Worm (Caenorhabditis elegans) whole organism, L3 larva: ENCODE results near the gene clec-40.

Source experiments
- R02D3.7 ChIP-seq: fragments of 150-350 bp; optimal IDR thresholded peaks from 2 replicates; lab custom pipeline; 2014; ENCODE audit warnings: missing biosample characterization, missing genetic modification characterization
- ZK546.5 ChIP-seq: sonication (generic microtip); optimal IDR thresholded peaks from 2 replicates; lab custom pipeline; 2017; ENCODE audit warnings: missing biosample characterization, missing genetic modification characterization
- ama-1 ChIP-seq: fragments of 150-350 bp; optimal IDR thresholded peaks from 2 replicates; lab custom pipeline; 2018
- ceh-16 ChIP-seq: sonication (generic microtip); optimal IDR thresholded peaks from 2 replicates; lab custom pipeline; 2017; ENCODE audit warnings: missing biosample characterization, missing genetic modification characterization
- ceh-28 ChIP-seq: fragments of 150-350 bp; optimal IDR thresholded peaks from 2 replicates; lab custom pipeline; 2014; ENCODE audit warnings: missing biosample characterization, missing genetic modification reagents, missing genetic modification characterization
- ceh-82 ChIP-seq: fragments of 150-350 bp; optimal IDR thresholded peaks from 2 replicates; lab custom pipeline; 2014; ENCODE audit warnings: missing biosample characterization, missing genetic modification characterization
- ceh-9 ChIP-seq: sonication (generic microtip); optimal IDR thresholded peaks from 2 replicates; lab custom pipeline; 2018; ENCODE audit warnings: missing biosample characterization, missing genetic modification characterization
- egl-27 ChIP-seq: sonication (generic microtip); optimal IDR thresholded peaks from 4 replicates; lab custom pipeline; 2017; ENCODE audit warnings: missing biosample characterization, missing genetic modification reagents, missing genetic modification characterization
- egl-5 ChIP-seq: fragments of 150-350 bp; optimal IDR thresholded peaks from 2 replicates; lab custom pipeline; 2017; ENCODE audit warnings: missing biosample characterization, missing genetic modification reagents, missing genetic modification characterization, inconsistent platforms
- elt-1 ChIP-seq: fragments of 150-350 bp; optimal IDR thresholded peaks from 2 replicates; lab custom pipeline; 2014; ENCODE audit warnings: missing biosample characterization, missing genetic modification characterization
- elt-3 ChIP-seq, 3 experiments: fragments of 150-350 bp in 1 of 3; sonication (generic microtip) in 2 of 3; optimal IDR thresholded peaks; 2 replicates in 2 of 3; 4 replicates in 1 of 3; lab custom pipeline; 2014 to 2017; ENCODE audit warnings: missing biosample characterization in 3 of 3, missing genetic modification characterization in 3 of 3
- eor-1 ChIP-seq, 2 experiments: fragments of 150-350 bp; optimal IDR thresholded peaks; 2 replicates each; lab custom pipeline; 2014 to 2018; ENCODE audit warnings: missing biosample characterization in 2 of 2, missing genetic modification characterization in 2 of 2
- fkh-10 ChIP-seq: sonication (generic microtip); optimal IDR thresholded peaks from 2 replicates; lab custom pipeline; 2017; ENCODE audit warnings: missing biosample characterization, missing genetic modification reagents, missing genetic modification characterization
- fos-1 ChIP-seq: fragments of 150-350 bp; optimal IDR thresholded peaks from 2 replicates; lab custom pipeline; 2014; ENCODE audit warnings: missing biosample characterization, missing genetic modification characterization
- hmg-11 ChIP-seq: sonication (generic microtip); optimal IDR thresholded peaks from 2 replicates; lab custom pipeline; 2016; ENCODE audit warnings: missing genetic modification characterization, missing compliant biosample characterization
- jun-1 ChIP-seq: fragments of 150-350 bp; optimal IDR thresholded peaks from 2 replicates; lab custom pipeline; 2014; ENCODE audit warnings: missing biosample characterization, missing genetic modification reagents, missing genetic modification characterization
- lin-15B ChIP-seq: fragments of 150-350 bp; optimal IDR thresholded peaks from 2 replicates; lab custom pipeline; 2014; ENCODE audit warnings: missing biosample characterization, missing genetic modification characterization
- lin-39 ChIP-seq: fragments of 150-350 bp; optimal IDR thresholded peaks from 2 replicates; lab custom pipeline; 2018; ENCODE audit warnings: missing biosample characterization, missing genetic modification reagents, missing genetic modification characterization
- lsy-12 ChIP-seq: sonication (generic microtip); optimal IDR thresholded peaks from 2 replicates; lab custom pipeline; 2016; ENCODE audit warnings: mild to moderate bottlenecking, missing genetic modification characterization, missing compliant biosample characterization
- mdl-1 ChIP-seq: fragments of 150-350 bp; optimal IDR thresholded peaks from 2 replicates; lab custom pipeline; 2014; ENCODE audit warnings: missing biosample characterization, missing genetic modification characterization
- mml-1 ChIP-seq: fragments of 150-350 bp; sonication (generic microtip); optimal IDR thresholded peaks from 3 replicates; lab custom pipeline; 2014; ENCODE audit warnings: missing biosample characterization, missing genetic modification characterization
- nfya-1 ChIP-seq: sonication (generic microtip); optimal IDR thresholded peaks from 2 replicates; lab custom pipeline; 2017; ENCODE audit warnings: missing genetic modification characterization, mild to moderate bottlenecking, missing compliant biosample characterization, antibody characterized with exemption, moderate library complexity; ENCODE audit not compliant: insufficient read depth
- nhr-23 ChIP-seq: fragments of 150-350 bp; optimal IDR thresholded peaks from 2 replicates; lab custom pipeline; 2014; ENCODE audit warnings: missing biosample characterization, missing genetic modification reagents, missing genetic modification characterization
- nhr-237 ChIP-seq: fragments of 150-350 bp; optimal IDR thresholded peaks from 2 replicates; lab custom pipeline; 2014; ENCODE audit warnings: missing biosample characterization, missing genetic modification characterization
- nhr-25 ChIP-seq: sonication (generic microtip); optimal IDR thresholded peaks from 2 replicates; lab custom pipeline; 2017; ENCODE audit warnings: missing biosample characterization, missing genetic modification characterization
- nhr-28 ChIP-seq: fragments of 150-350 bp; optimal IDR thresholded peaks from 2 replicates; lab custom pipeline; 2014; ENCODE audit warnings: missing biosample characterization, missing genetic modification characterization
- nhr-67 ChIP-seq: fragments of 150-350 bp; optimal IDR thresholded peaks from 2 replicates; lab custom pipeline; 2014; ENCODE audit warnings: missing biosample characterization, missing genetic modification characterization
- nhr-76 ChIP-seq: fragments of 150-350 bp; sonication (generic microtip); optimal IDR thresholded peaks from 5 replicates; lab custom pipeline; 2014; ENCODE audit warnings: missing biosample characterization, missing genetic modification characterization
- nhr-77 ChIP-seq: fragments of 150-350 bp; optimal IDR thresholded peaks from 2 replicates; lab custom pipeline; 2014; ENCODE audit warnings: missing biosample characterization, missing genetic modification characterization
- pha-4 ChIP-seq: fragments of 150-350 bp; optimal IDR thresholded peaks from 2 replicates; lab custom pipeline; 2014; ENCODE audit warnings: missing biosample characterization, missing genetic modification reagents, missing genetic modification characterization
- pqm-1 ChIP-seq: fragments of 150-350 bp; optimal IDR thresholded peaks from 2 replicates; lab custom pipeline; 2017; ENCODE audit warnings: missing biosample characterization, missing genetic modification characterization, inconsistent platforms
- sea-2 ChIP-seq: fragments of 150-350 bp; sonication (generic microtip); optimal IDR thresholded peaks from 4 replicates; lab custom pipeline; 2014; ENCODE audit warnings: missing biosample characterization, missing genetic modification reagents, missing genetic modification characterization
- skn-1 ChIP-seq: fragments of 150-350 bp; optimal IDR thresholded peaks from 2 replicates; lab custom pipeline; 2014; ENCODE audit warnings: missing biosample characterization, missing genetic modification characterization
- snpc-4 ChIP-seq: fragments of 150-350 bp; optimal IDR thresholded peaks from 2 replicates; lab custom pipeline; 2014; ENCODE audit warnings: missing biosample characterization, missing genetic modification characterization
- tbx-2 ChIP-seq: sonication (generic microtip); optimal IDR thresholded peaks from 2 replicates; lab custom pipeline; 2016; ENCODE audit warnings: mild to moderate bottlenecking, missing genetic modification characterization, missing compliant biosample characterization
- unc-39 ChIP-seq: sonication (generic microtip); optimal IDR thresholded peaks from 4 replicates; lab custom pipeline; 2017; ENCODE audit warnings: missing biosample characterization, missing genetic modification characterization
- unc-62 ChIP-seq: fragments of 150-350 bp; sonication (generic microtip); optimal IDR thresholded peaks from 4 replicates; lab custom pipeline; 2014; ENCODE audit warnings: missing biosample characterization, missing genetic modification reagents, missing genetic modification characterization
- zag-1 ChIP-seq: fragments of 150-350 bp; optimal IDR thresholded peaks from 2 replicates; lab custom pipeline; 2014; ENCODE audit warnings: missing biosample characterization, missing genetic modification characterization
- ztf-4 ChIP-seq: fragments of 150-350 bp; optimal IDR thresholded peaks from 2 replicates; lab custom pipeline; 2014; ENCODE audit warnings: missing biosample characterization, missing genetic modification characterization

The clec-40 gene

ce11 chrV:16812371-16812770 lies 28.5 kb downstream of the clec-40 start:
- TF ChIP-seq lsy-12 (tag; lab: Kevin White, UChicago) (no peak), ama-1 (lab: Kevin White, UChicago) (no peak), sea-2 (GFP tag; lab: Kevin White, UChicago) (no peak), nfya-1 (peak; percentile 99), unc-39 (tag; lab: Kevin White, UChicago) (no peak), ceh-28 (tag; lab: Kevin White, UChicago) (no peak)

ce11 chrV:16811841-16812240 lies 29.0 kb downstream of the clec-40 start:
- no peak for TF ChIP-seq sea-2 (GFP tag; lab: Kevin White, UChicago)
- TF ChIP-seq nhr-23 (tag; lab: Kevin White, UChicago): no peak
- TF ChIP-seq nfya-1: peak; percentile 91
- TF ChIP-seq unc-62 (GFP tag; lab: Kevin White, UChicago): no peak
- TF ChIP-seq, all 47 proteins: peak for 1

- TF ChIP-seq nfya-1 (peak; percentile 98), hmg-11 (no peak)
- TF ChIP-seq, all 47 proteins: peak for 1
Observed at ce11 chrV:16808168-16808567, 32.7 kb downstream of the clec-40 start.

ce11 chrV:16804795-16805194 lies 36.1 kb downstream of the clec-40 start:
- TF ChIP-seq nfya-1 (peak; percentile 54), eor-1 (tag; optimal IDR thresholded peaks at IDR 0.05; lab: Kevin White, UChicago) (no peak)

ce11 chrV:16802572-16802971 lies 38.3 kb downstream of the clec-40 start, which contains the start of gene cand-1:
cand-1 (plus strand) TSS chrV:16802872.
- TF ChIP-seq nhr-67 (tag; lab: Kevin White, UChicago): no peak
- TF ChIP-seq unc-39 (tag; lab: Kevin White, UChicago): no peak
- TF ChIP-seq R02D3.7 (tag; lab: Kevin White, UChicago): no peak
- TF ChIP-seq egl-5 (tag; lab: Kevin White, UChicago): no peak
- no peak for TF ChIP-seq eor-1 (tag; optimal IDR thresholded peaks at IDR 0.05; lab: Kevin White, UChicago)
- no peak for TF ChIP-seq nhr-25 (tag; lab: Kevin White, UChicago)
- TF ChIP-seq fos-1 (tag; lab: Kevin White, UChicago): no peak
- no peak for TF ChIP-seq ZK546.5 (tag; lab: Kevin White, UChicago)
- no peak for TF ChIP-seq tbx-2 (tag; lab: Kevin White, UChicago)
- TF ChIP-seq pqm-1 (tag; lab: Kevin White, UChicago): no peak
- no peak for TF ChIP-seq nfya-1
- TF ChIP-seq elt-1 (tag; lab: Kevin White, UChicago): no peak

- TF ChIP-seq ceh-28 (tag; lab: Kevin White, UChicago): peak; percentile 16
- no peak for TF ChIP-seq unc-39 (tag; lab: Kevin White, UChicago)
- peak; percentile 50 for TF ChIP-seq lin-39 (tag; lab: Kevin White, UChicago)
Observed at ce11 chrV:16800484-16800883, 40.4 kb downstream of the clec-40 start.

- TF ChIP-seq nhr-23 (tag; lab: Kevin White, UChicago) (peak; percentile 78), skn-1 (tag; lab: Kevin White, UChicago) (no peak), ztf-4 (tag; lab: Kevin White, UChicago) (no peak), egl-27 (no peak), fkh-10 (GFP tag; lab: Kevin White, UChicago) (peak; percentile 47), nhr-28 (no peak), lin-15B (tag; lab: Kevin White, UChicago) (peak; percentile 54), zag-1 (no peak), ceh-28 (tag; lab: Kevin White, UChicago) (no peak), mdl-1 (tag; lab: Kevin White, UChicago) (no peak), pqm-1 (tag; lab: Kevin White, UChicago) (no peak), nhr-237 (tag; lab: Kevin White, UChicago) (no peak), egl-5 (tag; lab: Kevin White, UChicago) (no peak), ceh-16 (tag; lab: Kevin White, UChicago) (no peak), elt-3 (tag; optimal IDR thresholded peaks at IDR 0.05; lab: Kevin White, UChicago) (no peak), ceh-9 (tag; lab: Kevin White, UChicago) (no peak), snpc-4 (tag; lab: Kevin White, UChicago) (peak; percentile 92), ceh-82 (tag; lab: Kevin White, UChicago) (no peak), fos-1 (tag; lab: Kevin White, UChicago) (no peak), hmg-11 (peak; percentile 48), jun-1 (tag; lab: Kevin White, UChicago) (peak; percentile 30), nfya-1 (peak; percentile 87), R02D3.7 (tag; lab: Kevin White, UChicago) (peak; percentile 2), nhr-76 (tag; lab: Kevin White, UChicago) (no peak), mml-1 (tag; lab: Kevin White, UChicago) (no peak), tbx-2 (tag; lab: Kevin White, UChicago) (no peak), nhr-77 (no peak), sea-2 (GFP tag; lab: Kevin White, UChicago) (no peak), pha-4 (tag; lab: Kevin White, UChicago) (peak; percentile 80)
Observed at ce11 chrV:16794828-16795354, 46.0 kb downstream of the clec-40 start, which contains the start of the genes ctps-1 and pus-1. ctps-1 (plus strand) TSS chrV:16794878. pus-1 (minus strand) TSS chrV:16794952.
